Worm (Caenorhabditis elegans): ENCODE measurements around the gene C53A5.13.
A peak's percentile ranks its signal among the peaks of the same experiment; 100 is the strongest.

The C53A5.13 gene

DNA sequence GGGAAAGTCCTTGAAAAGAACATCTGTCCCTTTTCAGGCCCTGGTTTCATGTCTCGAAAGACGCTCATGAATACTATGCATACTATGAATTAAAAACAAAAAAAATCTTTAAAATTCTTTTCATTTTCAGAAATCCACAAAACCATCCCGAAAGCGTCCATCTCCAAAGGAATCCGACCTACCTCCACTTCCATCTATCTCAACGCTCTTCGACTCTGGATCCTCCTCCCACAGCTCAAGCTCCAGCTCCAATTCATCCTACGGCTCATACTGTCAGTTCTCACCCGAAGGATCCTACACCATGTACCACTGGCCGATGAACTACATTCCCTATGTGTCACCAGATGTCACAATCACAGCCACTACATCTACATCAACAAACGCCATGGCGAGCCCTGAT, 38.1 kb upstream of the C53A5.13 start:
- TF ChIP-seq aha-1 (tag) (peak; percentile 68), tra-1 (GFP tag; IDR thresholded peaks at IDR 0.05) (no peak), unc-62 (GFP tag; optimal IDR thresholded peaks at IDR 0.05 in 1 of 2) (peak in 1 of 2 experiments; percentile 66), unc-62 (tag; optimal IDR thresholded peaks at IDR 0.05) (no peak)

DNA sequence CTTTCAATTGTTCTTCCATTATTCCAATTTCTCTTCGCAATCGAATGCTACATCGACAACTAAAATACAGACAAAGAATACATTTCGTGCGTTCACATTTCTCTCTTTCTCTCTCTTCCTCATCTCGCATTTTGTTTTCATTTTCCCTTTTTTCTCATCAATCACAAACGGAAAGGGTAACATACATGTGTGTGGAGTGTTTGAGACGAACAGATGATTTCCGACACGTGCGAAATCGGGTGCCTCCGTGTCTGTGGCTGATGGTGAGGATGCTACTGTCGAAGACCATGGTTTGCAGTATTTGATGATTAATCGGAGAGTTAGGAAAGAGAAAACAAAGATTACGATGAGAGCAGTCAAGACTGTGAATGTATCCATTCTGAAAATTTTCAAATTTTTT, 35.9 kb upstream of the C53A5.13 start, which contains the start of gene R02D5.9:
Gene R02D5.9, minus strand, starts transcription at position 378 of the 400 bp plus-strand sequence.
- no peak for TF ChIP-seq hif-1 (tag; optimal IDR thresholded peaks at IDR 0.05)
- TF ChIP-seq mdt-29 (GFP tag; IDR thresholded peaks at IDR 0.05) = no peak
- TF ChIP-seq Y105C5A.15 (GFP tag; IDR thresholded peaks at IDR 0.05) = no peak
- no peak for TF ChIP-seq dpl-1 (GFP tag; optimal IDR thresholded peaks at IDR 0.05)
- no peak for TF ChIP-seq R02D3.7 (tag; optimal IDR thresholded peaks at IDR 0.05)
- no peak for TF ChIP-seq ctbp-1 (GFP tag; IDR thresholded peaks at IDR 0.05)
- TF ChIP-seq spr-1 (tag; optimal IDR thresholded peaks at IDR 0.05) = no peak
- no peak for TF ChIP-seq ama-1 (optimal IDR thresholded peaks at IDR 0.05)
- no peak for TF ChIP-seq ZK337.2 (GFP tag; IDR thresholded peaks at IDR 0.05)
- peak; percentile 85 for TF ChIP-seq nhr-6 (tag; optimal IDR thresholded peaks at IDR 0.05)
- no peak for TF ChIP-seq aly-2 (tag; optimal IDR thresholded peaks at IDR 0.05)
- TF ChIP-seq dmd-9 (GFP tag; IDR thresholded peaks at IDR 0.05) = no peak
- TF ChIP-seq mdl-1 (tag; optimal IDR thresholded peaks at IDR 0.05) = peak; percentile 77 to 97
- TF ChIP-seq hlh-30 (tag; optimal IDR thresholded peaks at IDR 0.05; ENCODE audit: insufficient read depth) = peak; percentile 85
- TF ChIP-seq zfp-3 (GFP tag; conservative IDR thresholded peaks at IDR 0.05) = no peak
- no peak for TF ChIP-seq ztf-7 (tag; optimal IDR thresholded peaks at IDR 0.05)
- TF ChIP-seq nhr-76 (tag; optimal IDR thresholded peaks at IDR 0.05) = peak; percentile 14
- no peak for TF ChIP-seq T20F7.1 (GFP tag; optimal IDR thresholded peaks at IDR 0.05)
- TF ChIP-seq spr-3 (GFP tag; optimal IDR thresholded peaks at IDR 0.05) = no peak
- no peak for TF ChIP-seq aha-1 (tag)
- TF ChIP-seq vab-7 (GFP tag; IDR thresholded peaks at IDR 0.05) = no peak
- TF ChIP-seq set-16 (GFP tag; IDR thresholded peaks at IDR 0.05) = no peak
- peak; percentile 47 for TF ChIP-seq nhr-77 (tag; optimal IDR thresholded peaks at IDR 0.05)
- TF ChIP-seq nhr-102 (tag; optimal IDR thresholded peaks at IDR 0.05) = no peak
- no peak for TF ChIP-seq ceh-20 (GFP tag; IDR thresholded peaks at IDR 0.05)
- no peak for TF ChIP-seq nhr-42 (GFP tag; IDR thresholded peaks at IDR 0.05)
- no peak for TF ChIP-seq lir-3 (tag; optimal IDR thresholded peaks at IDR 0.05)
- TF ChIP-seq unc-130 (GFP tag; optimal IDR thresholded peaks at IDR 0.05) = no peak
- TF ChIP-seq ztf-11 (tag; optimal IDR thresholded peaks at IDR 0.05) = no peak
- TF ChIP-seq daf-8 (GFP tag; IDR thresholded peaks at IDR 0.05) = no peak
- no peak for TF ChIP-seq dmd-6 (GFP tag; IDR thresholded peaks at IDR 0.05)
- no peak for TF ChIP-seq hlh-11 (tag; optimal IDR thresholded peaks at IDR 0.05)
- TF ChIP-seq nhr-28 (tag; optimal IDR thresholded peaks at IDR 0.05) = peak; percentile 89
- TF ChIP-seq F26F4.8 (GFP tag; conservative IDR thresholded peaks at IDR 0.05) = no peak
- TF ChIP-seq sdz-12 (GFP tag; optimal IDR thresholded peaks at IDR 0.05) = no peak
- TF ChIP-seq lin-15B (tag; optimal IDR thresholded peaks at IDR 0.05) = no peak
- no peak for TF ChIP-seq lin-38 (GFP tag; IDR thresholded peaks at IDR 0.05)
- TF ChIP-seq rbr-2 (tag; optimal IDR thresholded peaks at IDR 0.05) = no peak
- no peak for TF ChIP-seq T26A8.4 (GFP tag; IDR thresholded peaks at IDR 0.05)
- TF ChIP-seq madf-5 (GFP tag; IDR thresholded peaks at IDR 0.05) = no peak
- no peak for TF ChIP-seq gei-8 (GFP tag; optimal IDR thresholded peaks at IDR 0.05)
- no peak for TF ChIP-seq mes-2 (tag; optimal IDR thresholded peaks at IDR 0.05; ENCODE audit: poor library complexity, severe bottlenecking)
- no peak for TF ChIP-seq nhr-41 (GFP tag; IDR thresholded peaks at IDR 0.05)
- TF ChIP-seq lin-1 (GFP tag; IDR thresholded peaks at IDR 0.05) = no peak
- no peak for TF ChIP-seq nhr-11 (tag; optimal IDR thresholded peaks at IDR 0.05)
- no peak for TF ChIP-seq egl-27 (tag; optimal IDR thresholded peaks at IDR 0.05)
- TF ChIP-seq lin-39 (tag; optimal IDR thresholded peaks at IDR 0.05) = no peak
- TF ChIP-seq pha-4 (GFP tag; IDR thresholded peaks at IDR 0.05) = no peak
- TF ChIP-seq pha-4 (tag; optimal IDR thresholded peaks at IDR 0.05) = no peak

All from whole organism, L4 larva.